Worm (Caenorhabditis elegans): Measurements from ENCODE around the gene R02F2.10.

The R02F2.10 gene

DNA sequence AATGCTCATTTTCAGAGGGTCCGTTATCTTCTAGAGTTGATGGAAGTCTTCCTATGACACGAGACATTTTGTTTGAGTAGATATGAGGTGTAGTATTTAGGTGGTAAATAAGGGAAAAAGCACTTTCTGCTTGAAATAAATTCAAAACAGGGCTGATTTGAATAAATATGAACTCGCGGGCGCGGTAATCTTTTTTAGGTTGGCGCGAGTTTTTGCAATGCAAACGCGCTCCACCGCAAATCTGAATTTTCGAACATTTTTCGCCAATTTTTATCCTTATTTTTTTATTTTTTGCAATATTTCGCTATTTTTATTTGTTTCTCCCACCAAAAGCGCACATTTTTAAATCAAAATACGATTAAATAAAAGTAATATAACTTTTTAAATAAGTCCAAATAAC is 29.9 kb upstream of the R02F2.10 start, which contains the start of gene skpt-1 (continued):
- TF ChIP-seq unc-130 (GFP tag; optimal IDR thresholded peaks at IDR 0.05) (peak; percentile 73), daf-16 (GFP tag; optimal IDR thresholded peaks at IDR 0.05) (no peak), daf-16 (tag; optimal IDR thresholded peaks at IDR 0.05) (peak; percentile 15), daf-19 (GFP tag; conservative IDR thresholded peaks at IDR 0.05) (no peak), snpc-4 (tag; optimal IDR thresholded peaks at IDR 0.05) (no peak), ZK546.5 (tag; optimal IDR thresholded peaks at IDR 0.05) (no peak), lin-39 (tag; optimal IDR thresholded peaks at IDR 0.05) (no peak)

DNA sequence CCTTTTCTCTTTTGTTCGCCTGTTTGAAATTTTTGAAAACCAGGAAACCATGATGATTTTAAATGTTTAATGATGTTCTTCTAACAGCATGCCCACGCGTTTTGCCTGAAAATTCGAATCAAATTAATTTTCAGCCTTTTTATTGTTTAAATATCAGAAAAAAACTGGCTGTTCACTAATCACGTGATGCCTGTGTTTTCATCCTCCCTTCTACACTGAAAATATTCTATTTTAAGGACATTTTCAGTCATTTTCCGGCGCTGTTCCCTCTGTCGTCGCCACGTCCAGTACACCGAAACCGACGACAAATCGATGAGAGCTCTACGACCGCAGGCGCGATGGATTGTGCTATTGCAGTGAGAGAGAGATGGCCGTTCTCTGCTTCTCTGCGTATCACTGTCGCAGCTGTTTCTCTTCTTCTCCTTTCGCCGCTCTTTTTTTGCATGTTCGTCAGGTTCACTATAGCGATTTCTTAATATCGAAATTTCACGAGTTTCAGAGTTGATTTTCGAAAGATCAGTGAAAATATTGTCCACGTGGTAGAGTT is 28.3 kb upstream of the R02F2.10 start, which contains the start of gene F48E8.8:
Gene F48E8.8 (minus strand): TSS at position 51 of the 547 bp plus-strand sequence.
- peak; percentile 51 for TF ChIP-seq dmd-6 (GFP tag; IDR thresholded peaks at IDR 0.05)
- TF ChIP-seq rbr-2 (tag; optimal IDR thresholded peaks at IDR 0.05), result peak; percentile 58
- TF ChIP-seq vab-7 (GFP tag; IDR thresholded peaks at IDR 0.05), result 0 out of 2 replicates have a peak, but pooled peaks have one; percentile 12
- no peak for TF ChIP-seq F26F4.8 (GFP tag; conservative IDR thresholded peaks at IDR 0.05)
- peak; percentile 12 for TF ChIP-seq nhr-11 (tag; optimal IDR thresholded peaks at IDR 0.05)
- TF ChIP-seq lin-13 (GFP tag; optimal IDR thresholded peaks at IDR 0.05), result peak; percentile 25
- no peak for TF ChIP-seq lin-1 (GFP tag; IDR thresholded peaks at IDR 0.05)
- TF ChIP-seq mdl-1 (tag; optimal IDR thresholded peaks at IDR 0.05), result peak in 1 of 2 experiments; percentile 36
- TF ChIP-seq unc-62 (GFP tag; optimal IDR thresholded peaks at IDR 0.05 in 1 of 2), result peak in 1 of 2 experiments; percentile 89
- no peak for TF ChIP-seq unc-62 (tag; optimal IDR thresholded peaks at IDR 0.05)
- peak in 1 of 2 experiments; percentile 21 for TF ChIP-seq daf-16 (GFP tag; optimal IDR thresholded peaks at IDR 0.05)
- TF ChIP-seq daf-16 (tag; optimal IDR thresholded peaks at IDR 0.05), result peak; percentile 12
- peak; percentile 54 for TF ChIP-seq dpl-1 (GFP tag; optimal IDR thresholded peaks at IDR 0.05)
- TF ChIP-seq lin-38 (GFP tag; IDR thresholded peaks at IDR 0.05), result peak; percentile 73
- no peak for TF ChIP-seq snpc-4 (tag; optimal IDR thresholded peaks at IDR 0.05)
- TF ChIP-seq set-16 (GFP tag; IDR thresholded peaks at IDR 0.05), result peak; percentile 44; the same call in 1 of the 2 replicates
- peak; percentile 80 for TF ChIP-seq hmg-1.1 (GFP tag; IDR thresholded peaks at IDR 0.05)
- TF ChIP-seq tra-1 (GFP tag; IDR thresholded peaks at IDR 0.05), result no peak
- peak; percentile 34 for TF ChIP-seq mep-1 (tag; optimal IDR thresholded peaks at IDR 0.05)
- no peak for TF ChIP-seq aly-2 (tag; optimal IDR thresholded peaks at IDR 0.05)
- TF ChIP-seq lsy-2 (tag; optimal IDR thresholded peaks at IDR 0.05), result peak in 1 of 2 experiments; percentile 77
- TF ChIP-seq mxl-3 (GFP tag; optimal IDR thresholded peaks at IDR 0.05), result peak; percentile 9
- peak; percentile 77 for TF ChIP-seq hlh-30 (tag; optimal IDR thresholded peaks at IDR 0.05; ENCODE audit: insufficient read depth)
- peak; percentile 95 for TF ChIP-seq aha-1 (tag)
- no peak for TF ChIP-seq Y105C5A.15 (GFP tag; IDR thresholded peaks at IDR 0.05)
- TF ChIP-seq madf-5 (GFP tag; IDR thresholded peaks at IDR 0.05), result no peak
- peak; percentile 45 for TF ChIP-seq nhr-28 (tag; optimal IDR thresholded peaks at IDR 0.05)
- TF ChIP-seq hif-1 (tag; optimal IDR thresholded peaks at IDR 0.05), result peak in 1 of 2 experiments; percentile 46
- peak; percentile 93 for TF ChIP-seq hlh-11 (tag; optimal IDR thresholded peaks at IDR 0.05)
- no peak for TF ChIP-seq zag-1 (tag; optimal IDR thresholded peaks at IDR 0.05)
- TF ChIP-seq nhr-6 (tag; optimal IDR thresholded peaks at IDR 0.05), result peak; percentile 21
- no peak for TF ChIP-seq fos-1 (tag; optimal IDR thresholded peaks at IDR 0.05)
- peak; percentile 68 for TF ChIP-seq dve-1 (tag; optimal IDR thresholded peaks at IDR 0.05; ENCODE audit: insufficient read depth)
- TF ChIP-seq mes-2 (tag; optimal IDR thresholded peaks at IDR 0.05; ENCODE audit: poor library complexity, severe bottlenecking), result peak; percentile 73
- no peak for TF ChIP-seq nhr-102 (tag; optimal IDR thresholded peaks at IDR 0.05)

- TF ChIP-seq mxl-3 (GFP tag; optimal IDR thresholded peaks at IDR 0.05), result no peak
- TF ChIP-seq lin-38 (GFP tag; IDR thresholded peaks at IDR 0.05), result no peak
- no peak for TF ChIP-seq hmg-1.1 (GFP tag; IDR thresholded peaks at IDR 0.05)
Measured at ce11 chrIII:5450430-5450829, 27.7 kb upstream of the R02F2.10 start, which contains the start of gene paa-1. TSS of gene paa-1 (plus strand) at chrIII:5450730.
